Fruit fly (Drosophila melanogaster) whole organism, prepupa: ENCODE data around the gene CG42685.
"Not testable (repeated sequence)": the region's sequence is repeated elsewhere in the genome, so short reads cannot be mapped to it uniquely, and the experiment has no call there.

ENCODE experiments used
- CG10631 ChIP-seq: fragments of 200-800 bp; sonication (Bioruptor generic); optimal IDR thresholded peaks from 2 replicates; lab custom pipeline; 2016; ENCODE audit warnings: missing biosample characterization, missing genetic modification characterization
- CG15336 ChIP-seq: fragments of 200-800 bp; sonication (Bioruptor generic); IDR thresholded peaks from 2 replicates; pipeline ENCODE4 v1.3.6; 2022; ENCODE audit warnings: missing biosample characterization, missing genetic modification characterization
- CG16779 ChIP-seq: fragments of 200-800 bp; sonication (Bioruptor generic); optimal IDR thresholded peaks from 3 replicates; lab custom pipeline; 2017; ENCODE audit warnings: missing biosample characterization, mild to moderate bottlenecking, missing genetic modification characterization
- CG32006 ChIP-seq: fragments of 200-800 bp; sonication (Bioruptor generic); optimal IDR thresholded peaks from 3 replicates; lab custom pipeline; 2017; ENCODE audit warnings: missing biosample characterization, mild to moderate bottlenecking, missing genetic modification characterization
- CG3919 ChIP-seq: fragments of 200-800 bp; sonication (Bioruptor generic); optimal IDR thresholded peaks from 3 replicates; lab custom pipeline; 2016; ENCODE audit warnings: missing biosample characterization, missing genetic modification characterization
- CG6163 ChIP-seq: fragments of 200-800 bp; sonication (Bioruptor generic); IDR thresholded peaks from 3 replicates; pipeline ENCODE4 v1.3.6; 2022; ENCODE audit warnings: missing biosample characterization, missing genetic modification characterization
- CG6792 ChIP-seq: fragments of 200-800 bp; sonication (Bioruptor generic); optimal IDR thresholded peaks from 3 replicates; lab custom pipeline; 2016; ENCODE audit warnings: missing biosample characterization, missing genetic modification characterization
- CG6854 ChIP-seq: fragments of 200-800 bp; sonication (Bioruptor generic); optimal IDR thresholded peaks from 2 replicates; lab custom pipeline; 2017; ENCODE audit warnings: missing biosample characterization, mild to moderate bottlenecking, missing genetic modification characterization
- CG8319 ChIP-seq: fragments of 200-800 bp; sonication (Bioruptor generic); optimal IDR thresholded peaks from 3 replicates; lab custom pipeline; 2016; ENCODE audit warnings: missing biosample characterization, missing genetic modification characterization
- CG8632 ChIP-seq: fragments of 200-800 bp; sonication (Bioruptor generic); optimal IDR thresholded peaks from 3 replicates; lab custom pipeline; 2016; ENCODE audit warnings: missing biosample characterization, missing genetic modification characterization
- Eip78C ChIP-seq: fragments of 200-800 bp; sonication (Bioruptor generic); peaks from one replicate; lab custom pipeline; 2016; ENCODE audit warnings: missing biosample characterization, missing genetic modification characterization
- Gug ChIP-seq: fragments of 200-800 bp; sonication (Bioruptor generic); IDR thresholded peaks from 2 replicates; pipeline ENCODE4 v1.3.6; 2022; ENCODE audit warnings: missing biosample characterization, missing genetic modification characterization
- Hr39 ChIP-seq: fragments of 200-800 bp; sonication (Bioruptor generic); optimal IDR thresholded peaks from 2 replicates; lab custom pipeline; 2016; ENCODE audit warnings: missing biosample characterization, missing genetic modification characterization
- Hr4 ChIP-seq: fragments of 200-800 bp; sonication (Bioruptor generic); optimal IDR thresholded peaks from 3 replicates; lab custom pipeline; 2016; ENCODE audit warnings: missing biosample characterization, missing genetic modification characterization
- Met ChIP-seq: fragments of 200-800 bp; sonication (Bioruptor generic); optimal IDR thresholded peaks from 3 replicates; lab custom pipeline; 2016; ENCODE audit warnings: missing biosample characterization, missing genetic modification characterization
- OdsH ChIP-seq: fragments of 200-800 bp; sonication (Bioruptor generic); optimal IDR thresholded peaks from 3 replicates; lab custom pipeline; 2016; ENCODE audit warnings: missing biosample characterization, missing genetic modification characterization
- Sox102F ChIP-seq: fragments of 200-800 bp; sonication (Bioruptor generic); optimal IDR thresholded peaks from 2 replicates; lab custom pipeline; 2016; ENCODE audit warnings: missing biosample characterization, mild to moderate bottlenecking, missing genetic modification characterization
- Sox15 ChIP-seq: fragments of 200-800 bp; sonication (Bioruptor generic); optimal IDR thresholded peaks from 3 replicates; lab custom pipeline; 2016; ENCODE audit warnings: missing biosample characterization, missing genetic modification characterization
- dac ChIP-seq: fragments of 200-800 bp; sonication (Bioruptor generic); optimal IDR thresholded peaks from 2 replicates; lab custom pipeline; 2017; ENCODE audit warnings: missing biosample characterization, mild to moderate bottlenecking, missing genetic modification characterization
- dsx ChIP-seq: fragments of 200-800 bp; optimal IDR thresholded peaks from 3 replicates; lab custom pipeline; 2019; ENCODE audit warnings: missing biosample characterization, mild to moderate bottlenecking, missing genetic modification characterization, moderate library complexity; ENCODE audit not compliant: poor library complexity, severe bottlenecking
- eg ChIP-seq: fragments of 200-800 bp; sonication (Bioruptor generic); IDR thresholded peaks from 3 replicates; pipeline ENCODE4 v1.3.6; 2022; ENCODE audit warnings: missing biosample characterization, missing genetic modification characterization
- lz ChIP-seq: fragments of 200-800 bp; sonication (Bioruptor generic); optimal IDR thresholded peaks from 3 replicates; lab custom pipeline; 2016; ENCODE audit warnings: missing biosample characterization, missing genetic modification characterization
- net ChIP-seq: fragments of 200-800 bp; sonication (Bioruptor generic); optimal IDR thresholded peaks from 3 replicates; lab custom pipeline; 2016; ENCODE audit warnings: missing biosample characterization, missing genetic modification characterization
- pdm3 ChIP-seq: fragments of 200-800 bp; sonication (Bioruptor generic); optimal IDR thresholded peaks from 3 replicates; lab custom pipeline; 2016; ENCODE audit warnings: missing biosample characterization, missing genetic modification characterization
- spab ChIP-seq: fragments of 200-800 bp; sonication (Bioruptor generic); optimal IDR thresholded peaks from 2 replicates; lab custom pipeline; 2017; ENCODE audit warnings: missing biosample characterization, mild to moderate bottlenecking, missing genetic modification characterization, missing genetic modification reagents
- svp ChIP-seq: fragments of 200-800 bp; sonication (Bioruptor generic); peaks from one replicate; lab custom pipeline; 2016; ENCODE audit warnings: missing biosample characterization, missing genetic modification characterization
- vri ChIP-seq: fragments of 200-800 bp; sonication (Bioruptor generic); optimal IDR thresholded peaks from 3 replicates; lab custom pipeline; 2016; ENCODE audit warnings: missing biosample characterization, mild to moderate bottlenecking, missing genetic modification characterization

CG42685 gene

DNA sequence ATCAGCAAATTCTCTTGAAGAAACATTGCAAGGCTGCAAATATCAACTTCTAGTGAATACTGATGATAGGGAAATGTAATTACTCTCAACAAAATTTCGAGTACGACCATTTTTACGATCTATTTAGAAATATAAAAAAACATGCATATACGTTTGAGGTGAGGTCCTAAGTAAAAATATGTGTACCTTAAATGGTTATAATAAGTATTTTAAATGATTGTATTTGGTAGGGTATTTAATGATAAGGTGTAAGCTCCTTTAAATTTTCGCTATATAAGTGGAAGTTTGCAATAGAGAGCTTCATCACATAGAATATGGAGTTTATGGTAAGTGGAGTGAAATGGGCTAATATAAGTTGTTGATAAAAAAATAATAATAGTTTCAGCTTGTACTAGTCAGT lies 14.1 kb upstream of the CG42685 start, which contains the start of gene CG42681:
TSS of gene CG42681 (plus strand) at position 301 of the 400 bp plus-strand sequence.
- TF ChIP-seq lz (GFP tag; lab: Kevin White, UChicago), result no peak
- TF ChIP-seq CG32006 (GFP tag; lab: Kevin White, UChicago), result peak; percentile 32
- no peak for TF ChIP-seq vri
- TF ChIP-seq spab (GFP tag; lab: Kevin White, UChicago), result no peak
- TF ChIP-seq Eip78C (GFP tag; lab: Kevin White, UChicago), result peak; percentile 48
- TF ChIP-seq CG8319, result no peak
- no peak for TF ChIP-seq net (GFP tag; lab: Kevin White, UChicago)
- no peak for TF ChIP-seq CG8632 (GFP tag; lab: Kevin White, UChicago)
- TF ChIP-seq Hr4, result peak; percentile 36
- peak; percentile 51 for TF ChIP-seq svp (GFP tag; lab: Kevin White, UChicago)
- no peak for TF ChIP-seq CG15336 (GFP tag; lab: Robert Waterston, UW)

DNA sequence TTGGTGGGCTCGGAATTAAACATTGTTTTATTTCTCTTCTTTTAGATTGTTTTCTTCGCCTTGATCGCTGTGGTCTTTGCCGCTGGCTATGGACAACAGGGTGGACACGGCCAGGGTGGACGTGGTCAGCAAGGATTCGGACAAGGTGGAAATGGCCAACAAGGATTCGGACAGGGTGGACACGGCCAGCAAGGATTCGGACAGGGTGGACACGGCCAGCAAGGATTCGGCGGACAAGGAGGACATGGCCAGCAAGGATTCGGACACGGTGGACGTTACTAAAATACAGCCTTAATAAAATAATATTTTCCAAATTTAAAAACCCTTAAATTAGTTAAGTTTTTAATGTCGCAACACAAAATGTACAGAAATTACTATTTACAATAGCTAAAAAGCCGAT lies 13.4 kb upstream of the CG42685 start:
- TF ChIP-seq Met (GFP tag; lab: Kevin White, UChicago) (no peak), Gug (GFP tag; lab: Robert Waterston, UW) (no peak), CG8632 (GFP tag; lab: Kevin White, UChicago) (no peak), CG6854 (GFP tag; lab: Kevin White, UChicago) (no peak), dsx (no peak), Hr39 (no peak), Hr4 (no peak), vri (no peak), CG6163 (no peak), CG3919 (GFP tag; lab: Kevin White, UChicago) (no peak), net (GFP tag; lab: Kevin White, UChicago) (no peak)
- TF ChIP-seq, all 60 proteins: peak for 0

- TF ChIP-seq Sox102F; eg (GFP tag; lab: Robert Waterston, UW); CG8632 (GFP tag; lab: Kevin White, UChicago): not testable (repeated sequence)
Measured at dm6 chr2L:14742893-14743292, 12.9 kb upstream of the CG42685 start, which contains the start of gene CG34166. CG34166 (plus strand) TSS chr2L:14743193.

DNA sequence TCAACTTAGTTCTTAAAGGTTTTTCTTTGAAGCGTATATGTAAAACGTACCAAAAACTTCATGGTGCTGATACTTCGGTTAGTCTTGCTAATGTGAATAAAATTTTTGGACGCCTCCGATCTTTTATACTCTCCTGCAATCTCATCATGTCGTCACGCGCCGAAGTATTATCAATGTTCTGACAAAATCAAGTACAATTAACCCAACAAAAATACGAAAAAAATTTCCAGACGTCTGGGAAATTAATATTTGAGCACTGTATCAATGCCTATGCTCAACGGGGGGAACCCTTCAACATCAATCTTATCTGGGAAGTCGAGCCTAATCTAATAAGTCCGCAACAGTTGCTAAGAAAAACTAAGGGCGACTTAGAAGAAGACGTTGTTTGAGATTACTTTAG lies 11.8 kb upstream of the CG42685 start, which contains the start of gene CG42586:
TSS of gene CG42586 (minus strand) at position 101 of the 400 bp plus-strand sequence.
- TF ChIP-seq lz (GFP tag; lab: Kevin White, UChicago); dsx; dac (GFP tag; lab: Kevin White, UChicago): not testable (repeated sequence)

DNA sequence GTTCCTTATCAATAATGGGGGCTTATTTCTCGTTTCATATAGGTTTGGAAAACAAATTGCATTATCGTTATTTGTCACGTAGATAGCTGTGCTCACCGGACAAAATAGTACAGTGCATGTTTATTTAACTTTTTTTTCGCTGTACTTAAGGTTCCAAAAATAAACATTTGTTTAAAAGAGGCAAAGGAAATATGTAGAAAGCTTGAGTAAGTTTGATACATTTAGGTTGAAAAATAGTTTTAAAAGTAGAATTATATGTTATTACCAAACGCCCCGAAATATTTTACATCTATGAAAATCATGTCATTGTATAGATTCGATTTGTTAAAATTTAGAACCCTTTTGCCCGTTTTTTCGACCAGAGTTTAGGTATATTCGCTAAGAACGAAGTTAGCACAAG lies 9.6 kb upstream of the CG42685 start, which contains the start of gene CG42585:
TSS of gene CG42585 (plus strand) at position 301 of the 400 bp plus-strand sequence.
- TF ChIP-seq OdsH, Sox15, pdm3 (GFP tag; lab: Kevin White, UChicago): not testable (repeated sequence)

dm6 chr2L:14737669-14738068 lies 7.7 kb upstream of the CG42685 start, which contains the start of gene CG31775:
CG31775 (minus strand) TSS chr2L:14737769.
- not testable (repeated sequence) for TF ChIP-seq Met (GFP tag; lab: Kevin White, UChicago); OdsH (GFP tag; lab: Kevin White, UChicago); vri

DNA sequence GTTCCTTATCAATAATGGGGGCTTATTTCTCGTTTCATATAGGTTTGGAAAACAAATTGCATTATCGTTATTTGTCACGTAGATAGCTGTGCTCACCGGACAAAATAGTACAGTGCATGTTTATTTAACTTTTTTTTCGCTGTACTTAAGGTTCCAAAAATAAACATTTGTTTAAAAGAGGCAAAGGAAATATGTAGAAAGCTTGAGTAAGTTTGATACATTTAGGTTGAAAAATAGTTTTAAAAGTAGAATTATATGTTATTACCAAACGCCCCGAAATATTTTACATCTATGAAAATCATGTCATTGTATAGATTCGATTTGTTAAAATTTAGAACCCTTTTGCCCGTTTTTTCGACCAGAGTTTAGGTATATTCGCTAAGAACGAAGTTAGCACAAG lies 5.6 kb upstream of the CG42685 start, which contains the start of gene CG31835:
TSS of gene CG31835 (plus strand) at position 301 of the 400 bp plus-strand sequence.
- TF ChIP-seq CG16779 (tag; lab: Kevin White, UChicago); CG6792 (GFP tag; lab: Kevin White, UChicago); CG10631: not testable (repeated sequence)
